In the genomic region with DNA sequence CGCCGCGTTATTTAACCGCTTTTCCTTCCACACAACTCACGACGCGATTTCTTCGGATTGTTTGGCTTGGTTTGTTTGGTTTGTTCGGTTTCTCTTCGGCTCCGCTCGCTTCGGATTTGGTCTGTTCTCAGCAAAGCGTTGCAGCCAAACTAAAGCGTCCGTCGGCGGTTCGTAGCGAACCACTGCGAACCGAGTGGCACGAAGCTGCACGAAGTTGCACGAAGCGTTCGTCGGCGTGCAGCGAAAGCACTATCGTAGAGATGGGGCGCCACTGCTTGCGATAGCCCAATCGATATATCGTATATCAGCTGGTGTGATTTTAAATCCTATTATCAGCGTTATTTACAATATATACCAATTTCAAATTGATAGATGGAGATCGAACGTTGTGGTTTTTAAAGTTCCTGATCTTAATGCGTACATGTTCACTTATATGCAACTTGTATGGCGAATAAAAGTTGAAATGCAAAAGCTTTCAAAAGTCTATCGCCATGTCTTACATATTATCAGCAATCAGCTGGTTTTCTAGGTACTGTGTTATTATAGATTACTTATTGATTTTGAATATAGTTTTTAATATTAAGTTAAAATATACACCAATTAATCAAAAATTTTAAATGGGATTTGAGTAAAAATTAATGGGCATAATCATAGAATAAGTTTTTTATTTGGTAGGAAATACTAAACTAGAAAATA, we compare ENCODE assay signal across 1 fruit fly cellular context.
TF ChIP-seq lines count a peak whose summit lies in the region.

Gene rut, minus strand, starts transcription at position 152 of the 696 bp plus-strand sequence.

TF ChIP-seq in whole organism, embryonic, 481 proteins besides CTCF, POLR2A, EP300 and RAD21 (continued from another document and continues in another):
- TF ChIP-seq CG14667 (GFP tag; IDR thresholded peaks at IDR 0.05; lab: Robert Waterston, UW) (no peak), Vsx1 (GFP tag; optimal IDR thresholded peaks at IDR 0.05; lab: Kevin White, UChicago) (no peak), fd96Cb (tag; optimal IDR thresholded peaks at IDR 0.05; lab: Kevin White, UChicago) (no peak), CG10959 (GFP tag; IDR thresholded peaks at IDR 0.05; lab: Robert Waterston, UW) (no peak), HLHmδ (GFP tag; optimal IDR thresholded peaks at IDR 0.05; lab: Kevin White, UChicago) (peak; percentile 51), CG4424 (GFP tag; optimal IDR thresholded peaks at IDR 0.05; lab: Kevin White, UChicago) (no peak), gsb (GFP tag; IDR thresholded peaks at IDR 0.05; lab: Robert Waterston, UW) (no peak), gt (GFP tag; IDR thresholded peaks at IDR 0.05; lab: Robert Waterston, UW) (no peak), CG34376 (GFP tag; optimal IDR thresholded peaks at IDR 0.05; lab: Kevin White, UChicago) (no peak), Hr78 (GFP tag; optimal IDR thresholded peaks at IDR 0.05; lab: Kevin White, UChicago) (no peak), Sox100B (GFP tag; optimal IDR thresholded peaks at IDR 0.05; lab: Kevin White, UChicago) (no peak), Abd-B (GFP tag; optimal IDR thresholded peaks at IDR 0.05; lab: Kevin White, UChicago) (no peak), CG11504 (tag; optimal IDR thresholded peaks at IDR 0.05; lab: Kevin White, UChicago) (no peak), CG17912 (GFP tag; optimal IDR thresholded peaks at IDR 0.05; lab: Kevin White, UChicago) (no peak), schlank (tag; optimal IDR thresholded peaks at IDR 0.05; lab: Kevin White, UChicago) (no peak), mld (GFP tag; IDR thresholded peaks at IDR 0.05; lab: Robert Waterston, UW; ENCODE audit: partially characterized antibody) (peak; percentile 93), CG8924 (tag; optimal IDR thresholded peaks at IDR 0.05; lab: Kevin White, UChicago) (no peak), CG4282 (GFP tag; optimal IDR thresholded peaks at IDR 0.05; lab: Kevin White, UChicago) (no peak), Stat92E (GFP tag; optimal IDR thresholded peaks at IDR 0.05; lab: Kevin White, UChicago) (no peak), bab2 (GFP tag; optimal IDR thresholded peaks at IDR 0.05; lab: Kevin White, UChicago) (peak; percentile 15), CG2712 (tag; optimal IDR thresholded peaks at IDR 0.05; lab: Kevin White, UChicago) (no peak), scrt (GFP tag; optimal IDR thresholded peaks at IDR 0.05; lab: Kevin White, UChicago) (no peak), Trl (optimal IDR thresholded peaks at IDR 0.05; lab: Kevin White, UChicago) (no peak), Trl (GFP tag; optimal IDR thresholded peaks at IDR 0.05; lab: Kevin White, UChicago) (peak; percentile 49), CG17829 (tag; optimal IDR thresholded peaks at IDR 0.05; lab: Kevin White, UChicago) (peak; percentile 3), CG14965 (GFP tag; optimal IDR thresholded peaks at IDR 0.05; lab: Kevin White, UChicago; ENCODE audit: borderline replicate concordance) (no peak), Mrtf (GFP tag; IDR thresholded peaks at IDR 0.05; lab: Robert Waterston, UW) (no peak), run (tag; optimal IDR thresholded peaks at IDR 0.05; lab: Kevin White, UChicago) (no peak), kni (GFP tag; optimal IDR thresholded peaks at IDR 0.05; lab: Kevin White, UChicago) (no peak), CG13287 (GFP tag; IDR thresholded peaks at IDR 0.05; lab: Robert Waterston, UW; ENCODE audit: partially characterized antibody) (peak; percentile 93), CG16779 (GFP tag; IDR thresholded peaks at IDR 0.05; lab: Robert Waterston, UW) (no peak; the same call in 1 of the 2 replicates), NFAT (GFP tag; IDR thresholded peaks at IDR 0.05; lab: Robert Waterston, UW) (peak; percentile 39; the same call in 1 of the 2 replicates), CG8388 (GFP tag; optimal IDR thresholded peaks at IDR 0.05; lab: Kevin White, UChicago) (no peak), CG4707 (GFP tag; optimal IDR thresholded peaks at IDR 0.05; lab: Kevin White, UChicago) (no peak), gfzf (GFP tag; optimal IDR thresholded peaks at IDR 0.05; lab: Kevin White, UChicago) (peak; percentile 45), dimm (GFP tag; IDR thresholded peaks at IDR 0.05; lab: Robert Waterston, UW) (no peak), CG7786 (GFP tag; optimal IDR thresholded peaks at IDR 0.05; lab: Kevin White, UChicago) (no peak), Pdp1 (GFP tag; optimal IDR thresholded peaks at IDR 0.05; lab: Kevin White, UChicago) (peak in 1 of 2 experiments; percentile 25), Oaz (GFP tag; IDR thresholded peaks at IDR 0.05; lab: Robert Waterston, UW) (no peak), Doc2 (GFP tag; IDR thresholded peaks at IDR 0.05; lab: Robert Waterston, UW) (no peak), Elba2 (GFP tag; optimal IDR thresholded peaks at IDR 0.05; lab: Kevin White, UChicago) (no peak), BEAF-32 (GFP tag; optimal IDR thresholded peaks at IDR 0.05; lab: Kevin White, UChicago) (peak; percentile 88), NK7.1 (GFP tag; optimal IDR thresholded peaks at IDR 0.05; lab: Kevin White, UChicago) (no peak), CG11695 (GFP tag; IDR thresholded peaks at IDR 0.05; lab: Robert Waterston, UW) (0 out of 3 replicates have a peak, but pooled peaks have one; percentile 7), CG10431 (GFP tag; optimal IDR thresholded peaks at IDR 0.05; lab: Kevin White, UChicago) (no peak), CG18764 (GFP tag; optimal IDR thresholded peaks at IDR 0.05; lab: Kevin White, UChicago) (no peak), CG9609 (GFP tag; optimal IDR thresholded peaks at IDR 0.05; lab: Kevin White, UChicago) (no peak), CG14441 (GFP tag; IDR thresholded peaks at IDR 0.05; lab: Robert Waterston, UW) (0 out of 2 replicates have a peak, but pooled peaks have one; percentile 19), yki (optimal IDR thresholded peaks at IDR 0.05; lab: Kevin White, UChicago) (no peak), Dp (GFP tag; optimal IDR thresholded peaks at IDR 0.05; lab: Kevin White, UChicago) (peak; percentile 20), CG14050 (GFP tag; IDR thresholded peaks at IDR 0.05; lab: Robert Waterston, UW) (no peak), NC2α (GFP tag; optimal IDR thresholded peaks at IDR 0.05; lab: Kevin White, UChicago) (no peak), ken (GFP tag; IDR thresholded peaks at IDR 0.05; lab: Robert Waterston, UW) (no peak), Hr51 (GFP tag; optimal IDR thresholded peaks at IDR 0.05; lab: Kevin White, UChicago) (no peak), p53 (GFP tag; optimal IDR thresholded peaks at IDR 0.05; lab: Kevin White, UChicago) (no peak), CG31441 (GFP tag; IDR thresholded peaks at IDR 0.05; lab: Robert Waterston, UW) (no peak), NfI (GFP tag; optimal IDR thresholded peaks at IDR 0.05; lab: Kevin White, UChicago) (no peak), CG3847 (GFP tag; IDR thresholded peaks at IDR 0.05; lab: Robert Waterston, UW) (peak; percentile 27; the same call in 1 of the 2 replicates), pita (GFP tag; optimal IDR thresholded peaks at IDR 0.05; lab: Kevin White, UChicago) (no peak), Antp (GFP tag; optimal IDR thresholded peaks at IDR 0.05; lab: Kevin White, UChicago) (peak; percentile 34), shn (GFP tag; optimal IDR thresholded peaks at IDR 0.05; lab: Kevin White, UChicago) (no peak), CG4617 (GFP tag; optimal IDR thresholded peaks at IDR 0.05; lab: Kevin White, UChicago; ENCODE audit: borderline replicate concordance) (no peak), maf-S (GFP tag; optimal IDR thresholded peaks at IDR 0.05; lab: Kevin White, UChicago) (no peak), HHEX (GFP tag; optimal IDR thresholded peaks at IDR 0.05; lab: Kevin White, UChicago) (peak; percentile 34), CG9797 (GFP tag; optimal IDR thresholded peaks at IDR 0.05; lab: Kevin White, UChicago) (no peak), CG11093 (GFP tag; IDR thresholded peaks at IDR 0.05; lab: Robert Waterston, UW) (no peak), CG15479 (GFP tag; optimal IDR thresholded peaks at IDR 0.05; lab: Kevin White, UChicago) (no peak), tap (tag; optimal IDR thresholded peaks at IDR 0.05; lab: Kevin White, UChicago) (no peak), CG1792 (GFP tag; optimal IDR thresholded peaks at IDR 0.05; lab: Kevin White, UChicago) (no peak), Fer1 (GFP tag; optimal IDR thresholded peaks at IDR 0.05; lab: Kevin White, UChicago) (peak; percentile 17), vnd (GFP tag; IDR thresholded peaks at IDR 0.05; lab: Robert Waterston, UW; ENCODE audit: partially characterized antibody) (peak; percentile 95), ase (GFP tag; IDR thresholded peaks at IDR 0.05; lab: Robert Waterston, UW) (no peak), PHDP (tag; optimal IDR thresholded peaks at IDR 0.05; lab: Kevin White, UChicago) (peak; percentile 15), CG8944 (GFP tag; optimal IDR thresholded peaks at IDR 0.05; lab: Kevin White, UChicago) (no peak), dmrt99B (tag; optimal IDR thresholded peaks at IDR 0.05; lab: Kevin White, UChicago) (no peak), grn (GFP tag; optimal IDR thresholded peaks at IDR 0.05; lab: Kevin White, UChicago) (peak; percentile 1), CoRest (tag; optimal IDR thresholded peaks at IDR 0.05; lab: Kevin White, UChicago) (peak; percentile 20), Rfx (GFP tag; IDR thresholded peaks at IDR 0.05; lab: Robert Waterston, UW) (peak; percentile 69), sob (GFP tag; IDR thresholded peaks at IDR 0.05; lab: Robert Waterston, UW) (peak; percentile 46; the same call in 1 of the 2 replicates), CHES-1-like (GFP tag; optimal IDR thresholded peaks at IDR 0.05; lab: Kevin White, UChicago) (no peak), sd (tag; optimal IDR thresholded peaks at IDR 0.05; lab: Kevin White, UChicago) (no peak), Ssrp (tag; optimal IDR thresholded peaks at IDR 0.05; lab: Kevin White, UChicago) (no peak), bsh (GFP tag; optimal IDR thresholded peaks at IDR 0.05; lab: Kevin White, UChicago) (peak in 1 of 2 experiments; percentile 27), onecut (GFP tag; IDR thresholded peaks at IDR 0.05; lab: Robert Waterston, UW) (peak; percentile 22; the same call in 1 of the 2 replicates), en (GFP tag; optimal IDR thresholded peaks at IDR 0.05; lab: Kevin White, UChicago) (no peak), bcd (GFP tag; optimal IDR thresholded peaks at IDR 0.05; lab: Kevin White, UChicago) (peak; percentile 3), Myb (GFP tag; optimal IDR thresholded peaks at IDR 0.05; lab: Kevin White, UChicago) (peak; percentile 67), fd102C (GFP tag; optimal IDR thresholded peaks at IDR 0.05; lab: Kevin White, UChicago) (no peak), Poxn (GFP tag; IDR thresholded peaks at IDR 0.05; lab: Robert Waterston, UW) (no peak), Gsc (GFP tag; IDR thresholded peaks at IDR 0.05; lab: Robert Waterston, UW) (no peak), CG32772 (GFP tag; IDR thresholded peaks at IDR 0.05; lab: Robert Waterston, UW) (no peak), lilli (GFP tag; optimal IDR thresholded peaks at IDR 0.05; lab: Kevin White, UChicago) (no peak), sc (optimal IDR thresholded peaks at IDR 0.05; lab: Kevin White, UChicago) (no peak), sc (GFP tag; optimal IDR thresholded peaks at IDR 0.05; lab: Kevin White, UChicago) (no peak), bigmax (GFP tag; optimal IDR thresholded peaks at IDR 0.05; lab: Kevin White, UChicago) (no peak), phol (tag; optimal IDR thresholded peaks at IDR 0.05; lab: Kevin White, UChicago) (peak; percentile 1), CG9727 (GFP tag; optimal IDR thresholded peaks at IDR 0.05; lab: Kevin White, UChicago) (no peak), ftz-f1 (GFP tag; optimal IDR thresholded peaks at IDR 0.05; lab: Kevin White, UChicago) (peak; percentile 4), ERR (GFP tag; optimal IDR thresholded peaks at IDR 0.05; lab: Kevin White, UChicago) (no peak), Lim3 (GFP tag; IDR thresholded peaks at IDR 0.05; lab: Robert Waterston, UW) (no peak), chif (GFP tag; optimal IDR thresholded peaks at IDR 0.05; lab: Kevin White, UChicago) (no peak), CG13894 (tag; optimal IDR thresholded peaks at IDR 0.05; lab: Kevin White, UChicago) (peak; percentile 20), YL-1 (GFP tag; optimal IDR thresholded peaks at IDR 0.05; lab: Kevin White, UChicago) (peak; percentile 4), CG3163 (GFP tag; optimal IDR thresholded peaks at IDR 0.05; lab: Kevin White, UChicago) (no peak), slbo (GFP tag; IDR thresholded peaks at IDR 0.05; lab: Robert Waterston, UW) (peak; percentile 50; the same call in 1 of the 2 replicates), Max (GFP tag; optimal IDR thresholded peaks at IDR 0.05; lab: Kevin White, UChicago) (no peak), unpg (GFP tag; optimal IDR thresholded peaks at IDR 0.05; lab: Kevin White, UChicago) (no peak), tna (GFP tag; IDR thresholded peaks at IDR 0.05; lab: Robert Waterston, UW; ENCODE audit: partially characterized antibody) (peak; percentile 93), Dbx (GFP tag; IDR thresholded peaks at IDR 0.05; lab: Robert Waterston, UW) (peak; percentile 67), Doc3 (GFP tag; IDR thresholded peaks at IDR 0.05; lab: Robert Waterston, UW; ENCODE audit: partially characterized antibody) (peak; percentile 90), wdn (GFP tag; IDR thresholded peaks at IDR 0.05; lab: Robert Waterston, UW) (no peak), ash1 (GFP tag; optimal IDR thresholded peaks at IDR 0.05; lab: Kevin White, UChicago) (no peak), TFAM (GFP tag; optimal IDR thresholded peaks at IDR 0.05; lab: Kevin White, UChicago) (no peak), CG18262 (tag; optimal IDR thresholded peaks at IDR 0.05; lab: Kevin White, UChicago) (no peak), hb (GFP tag; IDR thresholded peaks at IDR 0.05; lab: Robert Waterston, UW; ENCODE audit: partially characterized antibody) (peak; percentile 95), CG2199 (GFP tag; IDR thresholded peaks at IDR 0.05; lab: Robert Waterston, UW) (no peak), oc (tag; optimal IDR thresholded peaks at IDR 0.05; lab: Kevin White, UChicago) (no peak), Optix (GFP tag; IDR thresholded peaks at IDR 0.05; lab: Robert Waterston, UW) (0 out of 3 replicates have a peak, but pooled peaks have one; percentile 10), gro (GFP tag; optimal IDR thresholded peaks at IDR 0.05; lab: Kevin White, UChicago) (peak; percentile 78), cad (GFP tag; optimal IDR thresholded peaks at IDR 0.05; lab: Kevin White, UChicago) (no peak), Dad (GFP tag; optimal IDR thresholded peaks at IDR 0.05; lab: Kevin White, UChicago) (peak; percentile 5), CG32532 (GFP tag; IDR thresholded peaks at IDR 0.05; lab: Robert Waterston, UW) (peak; percentile 61), sens-2 (GFP tag; IDR thresholded peaks at IDR 0.05; lab: Robert Waterston, UW) (no peak), CG5245 (GFP tag; optimal IDR thresholded peaks at IDR 0.05; lab: Kevin White, UChicago) (no peak), CG4854 (GFP tag; optimal IDR thresholded peaks at IDR 0.05; lab: Kevin White, UChicago) (no peak), Awh (GFP tag; IDR thresholded peaks at IDR 0.05; lab: Robert Waterston, UW) (no peak)
